Fruit fly (Drosophila melanogaster): ENCODE results near the gene Gbp3.

Gbp3 gene

dm6 chr3R:22998623-22999179, 21.6 kb downstream of the Gbp3 start:
- no peak for TF ChIP-seq cic (GFP tag; optimal IDR thresholded peaks at IDR 0.05)
- no peak for TF ChIP-seq bab1 (GFP tag; optimal IDR thresholded peaks at IDR 0.05)
- no peak for TF ChIP-seq Clk (GFP tag; optimal IDR thresholded peaks at IDR 0.05)
- TF ChIP-seq ovo (GFP tag; optimal IDR thresholded peaks at IDR 0.05), result no peak

dm6 chr3R:23004161-23004560, 27.1 kb downstream of the Gbp3 start:
- TF ChIP-seq cnc (optimal IDR thresholded peaks at IDR 0.05), result no peak
- peak; percentile 60 for TF ChIP-seq bab1 (GFP tag; optimal IDR thresholded peaks at IDR 0.05)
- no peak for TF ChIP-seq pad (GFP tag; optimal IDR thresholded peaks at IDR 0.05)

- TF ChIP-seq CG14711 (tag; optimal IDR thresholded peaks at IDR 0.05) (no peak), toe (GFP tag; optimal IDR thresholded peaks at IDR 0.05) (no peak), bab1 (GFP tag; optimal IDR thresholded peaks at IDR 0.05) (no peak), ovo (GFP tag; optimal IDR thresholded peaks at IDR 0.05) (no peak), CG33017 (tag; optimal IDR thresholded peaks at IDR 0.05) (no peak), tj (GFP tag; optimal IDR thresholded peaks at IDR 0.05) (no peak), Crg-1 (GFP tag; optimal IDR thresholded peaks at IDR 0.05) (no peak), Mnt (GFP tag; optimal IDR thresholded peaks at IDR 0.05) (no peak), Hr96 (GFP tag; optimal IDR thresholded peaks at IDR 0.05) (no peak), Clk (GFP tag; optimal IDR thresholded peaks at IDR 0.05) (no peak), CG7101 (tag; optimal IDR thresholded peaks at IDR 0.05) (no peak), kay (GFP tag; ENCODE audit: borderline replicate concordance) (no peak), CG11617 (GFP tag; optimal IDR thresholded peaks at IDR 0.05) (no peak), CG5204 (GFP tag; optimal IDR thresholded peaks at IDR 0.05) (no peak), CG12768 (GFP tag; optimal IDR thresholded peaks at IDR 0.05) (no peak)
Measured at dm6 chr3R:23009480-23010115, 32.5 kb downstream of the Gbp3 start.

- TF ChIP-seq CG33017 (tag; optimal IDR thresholded peaks at IDR 0.05) (no peak), toe (GFP tag; optimal IDR thresholded peaks at IDR 0.05) (no peak), tj (GFP tag; optimal IDR thresholded peaks at IDR 0.05) (no peak), CG11617 (GFP tag; optimal IDR thresholded peaks at IDR 0.05) (no peak), pad (GFP tag; optimal IDR thresholded peaks at IDR 0.05) (no peak), CG12768 (GFP tag; optimal IDR thresholded peaks at IDR 0.05) (no peak), cic (GFP tag; optimal IDR thresholded peaks at IDR 0.05) (no peak), Mnt (GFP tag; optimal IDR thresholded peaks at IDR 0.05) (no peak), kay (GFP tag; ENCODE audit: borderline replicate concordance) (no peak), CG14711 (tag; optimal IDR thresholded peaks at IDR 0.05) (no peak), cnc (optimal IDR thresholded peaks at IDR 0.05) (no peak), ovo (GFP tag; optimal IDR thresholded peaks at IDR 0.05) (no peak), CG5204 (GFP tag; optimal IDR thresholded peaks at IDR 0.05) (no peak), Hr96 (GFP tag; optimal IDR thresholded peaks at IDR 0.05) (no peak), Crg-1 (GFP tag; optimal IDR thresholded peaks at IDR 0.05) (no peak)
Measured at dm6 chr3R:23010406-23010805, 33.3 kb downstream of the Gbp3 start, which contains the start of gene CG34375. CG34375 (minus strand) TSS chr3R:23010562.

dm6 chr3R:23012017-23012416, 34.9 kb downstream of the Gbp3 start, which contains the start of gene CG6688:
CG6688 (plus strand) TSS chr3R:23012412.
- TF ChIP-seq CG12768 (GFP tag; optimal IDR thresholded peaks at IDR 0.05), result no peak
- no peak for TF ChIP-seq CG33017 (tag; optimal IDR thresholded peaks at IDR 0.05)
- no peak for TF ChIP-seq CG11617 (GFP tag; optimal IDR thresholded peaks at IDR 0.05)
- TF ChIP-seq tj (GFP tag; optimal IDR thresholded peaks at IDR 0.05), result no peak
- no peak for TF ChIP-seq Crg-1 (GFP tag; optimal IDR thresholded peaks at IDR 0.05)
- no peak for TF ChIP-seq CG7101 (tag; optimal IDR thresholded peaks at IDR 0.05)
- TF ChIP-seq CG7045 (GFP tag; optimal IDR thresholded peaks at IDR 0.05), result no peak
- no peak for TF ChIP-seq cnc (optimal IDR thresholded peaks at IDR 0.05)
- no peak for TF ChIP-seq Hr96 (GFP tag; optimal IDR thresholded peaks at IDR 0.05)
- TF ChIP-seq bab1 (GFP tag; optimal IDR thresholded peaks at IDR 0.05), result no peak
- no peak for TF ChIP-seq CG14711 (tag; optimal IDR thresholded peaks at IDR 0.05)

- TF ChIP-seq Mnt (GFP tag; optimal IDR thresholded peaks at IDR 0.05) (no peak), cnc (optimal IDR thresholded peaks at IDR 0.05) (no peak), tj (GFP tag; optimal IDR thresholded peaks at IDR 0.05) (no peak), bab1 (GFP tag; optimal IDR thresholded peaks at IDR 0.05) (no peak), CG33017 (tag; optimal IDR thresholded peaks at IDR 0.05) (peak; percentile 67), CG11617 (GFP tag; optimal IDR thresholded peaks at IDR 0.05) (peak; percentile 39), CG5204 (GFP tag; optimal IDR thresholded peaks at IDR 0.05) (peak; percentile 0), cic (GFP tag; optimal IDR thresholded peaks at IDR 0.05) (peak; percentile 68), ovo (GFP tag; optimal IDR thresholded peaks at IDR 0.05) (peak; percentile 6), Crg-1 (GFP tag; optimal IDR thresholded peaks at IDR 0.05) (peak; percentile 17), CG12768 (GFP tag; optimal IDR thresholded peaks at IDR 0.05) (peak; percentile 10), CG7101 (tag; optimal IDR thresholded peaks at IDR 0.05) (peak; percentile 53), kay (GFP tag; ENCODE audit: borderline replicate concordance) (peak; percentile 35), CG7045 (GFP tag; optimal IDR thresholded peaks at IDR 0.05) (peak; percentile 35), CG14711 (tag; optimal IDR thresholded peaks at IDR 0.05) (peak; percentile 18)
Measured at dm6 chr3R:23013482-23013881, 36.4 kb downstream of the Gbp3 start.
